Fruit fly (Drosophila melanogaster) whole organism, prepupa: ENCODE data around the gene CG1785.

ENCODE experiments used
- CG10669 ChIP-seq: fragments of 200-800 bp; sonication (Bioruptor generic); optimal IDR thresholded peaks from 3 replicates; lab custom pipeline; 2018; ENCODE audit warnings: missing biosample characterization, mild to moderate bottlenecking, missing genetic modification characterization, moderate library complexity
- CG1621 ChIP-seq: fragments of 200-800 bp; sonication (Bioruptor generic); optimal IDR thresholded peaks from 3 replicates; lab custom pipeline; 2018; ENCODE audit warnings: missing biosample characterization, mild to moderate bottlenecking, missing genetic modification characterization
- CG16779 ChIP-seq: fragments of 200-800 bp; sonication (Bioruptor generic); optimal IDR thresholded peaks from 3 replicates; lab custom pipeline; 2017; ENCODE audit warnings: missing biosample characterization, mild to moderate bottlenecking, missing genetic modification characterization
- CG3032 ChIP-seq: fragments of 200-800 bp; optimal IDR thresholded peaks from 2 replicates; lab custom pipeline; 2019; ENCODE audit warnings: missing biosample characterization, mild to moderate bottlenecking, missing genetic modification characterization, moderate library complexity
- CG31627 ChIP-seq: fragments of 200-800 bp; sonication (Bioruptor generic); optimal IDR thresholded peaks from 3 replicates; lab custom pipeline; 2016; ENCODE audit warnings: missing biosample characterization, missing genetic modification characterization
- CG32006 ChIP-seq: fragments of 200-800 bp; sonication (Bioruptor generic); optimal IDR thresholded peaks from 3 replicates; lab custom pipeline; 2017; ENCODE audit warnings: missing biosample characterization, mild to moderate bottlenecking, missing genetic modification characterization
- CG34406 ChIP-seq: fragments of 200-800 bp; sonication (Bioruptor generic); optimal IDR thresholded peaks from 3 replicates; lab custom pipeline; 2016; ENCODE audit warnings: missing biosample characterization, missing genetic modification characterization
- CG3919 ChIP-seq: fragments of 200-800 bp; sonication (Bioruptor generic); optimal IDR thresholded peaks from 3 replicates; lab custom pipeline; 2016; ENCODE audit warnings: missing biosample characterization, missing genetic modification characterization
- CG6163 ChIP-seq: fragments of 200-800 bp; sonication (Bioruptor generic); IDR thresholded peaks from 3 replicates; pipeline ENCODE4 v1.3.6; 2022; ENCODE audit warnings: missing biosample characterization, missing genetic modification characterization
- CG6276 ChIP-seq: fragments of 200-800 bp; sonication (Bioruptor generic); optimal IDR thresholded peaks from 2 replicates; lab custom pipeline; 2017; ENCODE audit warnings: missing biosample characterization, mild to moderate bottlenecking, missing genetic modification characterization
- CG6792 ChIP-seq: fragments of 200-800 bp; sonication (Bioruptor generic); optimal IDR thresholded peaks from 3 replicates; lab custom pipeline; 2016; ENCODE audit warnings: missing biosample characterization, missing genetic modification characterization
- CG6854 ChIP-seq: fragments of 200-800 bp; sonication (Bioruptor generic); optimal IDR thresholded peaks from 2 replicates; lab custom pipeline; 2017; ENCODE audit warnings: missing biosample characterization, mild to moderate bottlenecking, missing genetic modification characterization
- CG7368 ChIP-seq: fragments of 200-800 bp; sonication (Bioruptor generic); optimal IDR thresholded peaks from 3 replicates; lab custom pipeline; 2016; ENCODE audit warnings: missing biosample characterization, missing genetic modification characterization
- CG8119 ChIP-seq: fragments of 200-800 bp; sonication (Bioruptor generic); IDR thresholded peaks from 3 replicates; pipeline ENCODE4 v1.3.6; 2022; ENCODE audit warnings: missing biosample characterization, missing genetic modification characterization
- CG8319 ChIP-seq: fragments of 200-800 bp; sonication (Bioruptor generic); optimal IDR thresholded peaks from 3 replicates; lab custom pipeline; 2016; ENCODE audit warnings: missing biosample characterization, missing genetic modification characterization
- CG8632 ChIP-seq: fragments of 200-800 bp; sonication (Bioruptor generic); optimal IDR thresholded peaks from 3 replicates; lab custom pipeline; 2016; ENCODE audit warnings: missing biosample characterization, missing genetic modification characterization
- CG9139 ChIP-seq: fragments of 200-800 bp; sonication (Bioruptor generic); optimal IDR thresholded peaks from 3 replicates; lab custom pipeline; 2017; ENCODE audit warnings: missing biosample characterization, mild to moderate bottlenecking, missing genetic modification characterization
- Eip75B ChIP-seq: fragments of 200-800 bp; sonication (Bioruptor generic); optimal IDR thresholded peaks from 3 replicates; lab custom pipeline; 2016; ENCODE audit warnings: missing biosample characterization, missing genetic modification characterization
- Eip78C ChIP-seq: fragments of 200-800 bp; sonication (Bioruptor generic); peaks from one replicate; lab custom pipeline; 2016; ENCODE audit warnings: missing biosample characterization, missing genetic modification characterization
- Eip93F ChIP-seq: fragments of 200-800 bp; sonication (Bioruptor generic); optimal IDR thresholded peaks from 2 replicates; lab custom pipeline; 2016; ENCODE audit warnings: missing biosample characterization, mild to moderate bottlenecking, missing genetic modification characterization
- Ets21C ChIP-seq: fragments of 200-800 bp; sonication (Bioruptor generic); optimal IDR thresholded peaks from 3 replicates; lab custom pipeline; 2016; ENCODE audit warnings: missing biosample characterization, missing genetic modification characterization
- Ets96B ChIP-seq: fragments of 200-800 bp; optimal IDR thresholded peaks from 2 replicates; lab custom pipeline; 2019; ENCODE audit warnings: missing biosample characterization, mild to moderate bottlenecking, missing genetic modification characterization, moderate library complexity
- Gug ChIP-seq: fragments of 200-800 bp; sonication (Bioruptor generic); IDR thresholded peaks from 2 replicates; pipeline ENCODE4 v1.3.6; 2022; ENCODE audit warnings: missing biosample characterization, missing genetic modification characterization
- Hr38 ChIP-seq: sonication (Bioruptor generic); optimal IDR thresholded peaks from 2 replicates; lab custom pipeline; 2016; ENCODE audit warnings: missing biosample characterization, missing genetic modification characterization
- Hr39 ChIP-seq: fragments of 200-800 bp; sonication (Bioruptor generic); optimal IDR thresholded peaks from 2 replicates; lab custom pipeline; 2016; ENCODE audit warnings: missing biosample characterization, missing genetic modification characterization
- Hr4 ChIP-seq: fragments of 200-800 bp; sonication (Bioruptor generic); optimal IDR thresholded peaks from 3 replicates; lab custom pipeline; 2016; ENCODE audit warnings: missing biosample characterization, missing genetic modification characterization
- Lpt ChIP-seq: fragments of 200-800 bp; sonication (Bioruptor generic); optimal IDR thresholded peaks from 3 replicates; lab custom pipeline; 2016; ENCODE audit warnings: missing biosample characterization, missing genetic modification characterization
- Met ChIP-seq: fragments of 200-800 bp; sonication (Bioruptor generic); optimal IDR thresholded peaks from 3 replicates; lab custom pipeline; 2016; ENCODE audit warnings: missing biosample characterization, missing genetic modification characterization
- Smox ChIP-seq: fragments of 200-800 bp; sonication (Bioruptor generic); optimal IDR thresholded peaks from 3 replicates; lab custom pipeline; 2016; ENCODE audit warnings: missing biosample characterization, missing genetic modification characterization
- Sox14 ChIP-seq: fragments of 200-800 bp; sonication (Bioruptor generic); optimal IDR thresholded peaks from 3 replicates; lab custom pipeline; 2016; ENCODE audit warnings: missing biosample characterization, missing genetic modification characterization
- achi ChIP-seq: fragments of 200-800 bp; sonication (Bioruptor generic); optimal IDR thresholded peaks from 3 replicates; lab custom pipeline; 2016; ENCODE audit warnings: missing biosample characterization, missing genetic modification characterization
- acj6 ChIP-seq: fragments of 200-800 bp; sonication (Bioruptor generic); optimal IDR thresholded peaks from 3 replicates; lab custom pipeline; 2016; ENCODE audit warnings: missing biosample characterization, missing genetic modification characterization
- cyc ChIP-seq: fragments of 200-800 bp; sonication (Bioruptor generic); optimal IDR thresholded peaks from 3 replicates; lab custom pipeline; 2016; ENCODE audit warnings: missing biosample characterization, missing genetic modification characterization
- dsx ChIP-seq: fragments of 200-800 bp; optimal IDR thresholded peaks from 3 replicates; lab custom pipeline; 2019; ENCODE audit warnings: missing biosample characterization, mild to moderate bottlenecking, missing genetic modification characterization, moderate library complexity; ENCODE audit not compliant: poor library complexity, severe bottlenecking
- fd85E ChIP-seq: fragments of 200-800 bp; sonication (Bioruptor generic); optimal IDR thresholded peaks from 3 replicates; lab custom pipeline; 2016; ENCODE audit warnings: missing biosample characterization, missing genetic modification characterization
- lz ChIP-seq: fragments of 200-800 bp; sonication (Bioruptor generic); optimal IDR thresholded peaks from 3 replicates; lab custom pipeline; 2016; ENCODE audit warnings: missing biosample characterization, missing genetic modification characterization
- net ChIP-seq: fragments of 200-800 bp; sonication (Bioruptor generic); optimal IDR thresholded peaks from 3 replicates; lab custom pipeline; 2016; ENCODE audit warnings: missing biosample characterization, missing genetic modification characterization
- salr ChIP-seq, 2 experiments: fragments of 200-800 bp; sonication (Bioruptor generic); optimal IDR thresholded peaks; 3 replicates each; lab custom pipeline; 2016 to 2018; ENCODE audit warnings: missing biosample characterization in 2 of 2, missing genetic modification characterization in 2 of 2, mild to moderate bottlenecking in 1 of 2
- spab ChIP-seq: fragments of 200-800 bp; sonication (Bioruptor generic); optimal IDR thresholded peaks from 2 replicates; lab custom pipeline; 2017; ENCODE audit warnings: missing biosample characterization, mild to moderate bottlenecking, missing genetic modification characterization, missing genetic modification reagents
- ss ChIP-seq, 2 experiments: fragments of 200-800 bp; sonication (Bioruptor generic); optimal IDR thresholded peaks; 2 replicates in 1 of 2; 3 replicates in 1 of 2; lab custom pipeline; 2017 to 2018; ENCODE audit warnings: mild to moderate bottlenecking in 2 of 2, missing biosample characterization in 2 of 2, missing genetic modification characterization in 2 of 2, moderate library complexity in 1 of 2
- svp ChIP-seq: fragments of 200-800 bp; sonication (Bioruptor generic); peaks from one replicate; lab custom pipeline; 2016; ENCODE audit warnings: missing biosample characterization, missing genetic modification characterization
- topi ChIP-seq: fragments of 200-800 bp; sonication (Bioruptor generic); optimal IDR thresholded peaks from 3 replicates; lab custom pipeline; 2016; ENCODE audit warnings: missing biosample characterization, missing genetic modification characterization
- vri ChIP-seq: fragments of 200-800 bp; sonication (Bioruptor generic); optimal IDR thresholded peaks from 3 replicates; lab custom pipeline; 2016; ENCODE audit warnings: missing biosample characterization, mild to moderate bottlenecking, missing genetic modification characterization

The CG1785 gene

dm6 chrX:8755352-8755751 is 40.6 kb downstream of the CG1785 start (continued):
- TF ChIP-seq lz (GFP tag; lab: Kevin White, UChicago) (peak; percentile 54), dsx (peak; percentile 72), CG32006 (GFP tag; lab: Kevin White, UChicago) (peak; percentile 56), CG31627 (GFP tag; lab: Kevin White, UChicago) (peak; percentile 47), Ets21C (GFP tag; lab: Kevin White, UChicago) (peak; percentile 34), Gug (GFP tag; lab: Robert Waterston, UW) (0 out of 2 replicates have a peak, but pooled peaks have one; percentile 26), CG34406 (GFP tag; lab: Kevin White, UChicago) (peak; percentile 50), CG16779 (peak; percentile 8), Eip78C (GFP tag; lab: Kevin White, UChicago) (peak; percentile 92), CG6276 (GFP tag; lab: Kevin White, UChicago) (peak; percentile 13), fd85E (no peak), CG6163 (peak; percentile 79), cyc (GFP tag; lab: Kevin White, UChicago) (peak; percentile 47), acj6 (peak; percentile 66), CG3919 (peak; percentile 74), achi (peak; percentile 61), CG6792 (GFP tag; lab: Kevin White, UChicago) (peak; percentile 62), CG9139 (GFP tag; lab: Kevin White, UChicago) (peak; percentile 57), CG3032 (peak; percentile 78), Sox14 (GFP tag; lab: Kevin White, UChicago) (peak; percentile 61), Eip75B (GFP tag; lab: Kevin White, UChicago) (peak; percentile 60), CG8119 (GFP tag; lab: Robert Waterston, UW) (peak; percentile 53; the same call in 2 of the 3 replicates), Lpt (GFP tag; lab: Kevin White, UChicago) (peak; percentile 32), salr (GFP tag; optimal IDR thresholded peaks at IDR 0.05; lab: Kevin White, UChicago) (peak in 1 of 2 experiments; percentile 19), Hr38 (no peak), CG10669 (peak; percentile 67), Smox (GFP tag; lab: Kevin White, UChicago) (peak; percentile 31)

DNA sequence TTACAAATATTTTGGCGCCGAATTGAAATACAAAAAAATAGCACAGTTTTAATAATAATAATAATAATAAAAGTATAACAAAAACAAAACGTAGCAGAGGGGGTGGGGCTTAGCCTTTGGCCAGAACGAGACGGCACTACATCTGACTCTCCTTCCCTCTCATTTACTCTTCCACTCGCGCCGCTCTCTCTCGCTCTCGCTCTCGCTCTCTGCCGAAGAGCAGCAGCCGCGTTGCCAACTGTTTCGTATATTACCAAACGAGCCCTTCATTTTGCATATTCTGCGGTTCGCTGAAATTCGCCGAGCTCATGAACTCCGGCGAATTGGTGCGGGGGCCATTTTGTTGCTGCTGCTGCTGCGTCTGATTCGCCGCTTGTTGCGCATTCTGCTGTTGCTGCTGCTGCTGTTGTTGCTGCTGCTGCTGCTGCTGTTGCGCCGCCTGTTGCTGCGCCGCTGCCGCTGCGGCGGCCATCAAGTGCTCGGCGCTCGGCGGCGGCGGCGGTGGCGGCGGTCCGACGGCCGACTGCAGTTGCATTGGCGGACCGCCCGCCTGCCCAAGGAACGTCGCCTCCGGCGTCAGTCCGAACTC is 43.1 kb downstream of the CG1785 start:
- peak; percentile 37 for TF ChIP-seq Eip78C (GFP tag; lab: Kevin White, UChicago)
- TF ChIP-seq CG1621 (tag; lab: Kevin White, UChicago) = no peak
- TF ChIP-seq ss (GFP tag; optimal IDR thresholded peaks at IDR 0.05; lab: Kevin White, UChicago) = peak in 1 of 2 experiments; percentile 3

DNA sequence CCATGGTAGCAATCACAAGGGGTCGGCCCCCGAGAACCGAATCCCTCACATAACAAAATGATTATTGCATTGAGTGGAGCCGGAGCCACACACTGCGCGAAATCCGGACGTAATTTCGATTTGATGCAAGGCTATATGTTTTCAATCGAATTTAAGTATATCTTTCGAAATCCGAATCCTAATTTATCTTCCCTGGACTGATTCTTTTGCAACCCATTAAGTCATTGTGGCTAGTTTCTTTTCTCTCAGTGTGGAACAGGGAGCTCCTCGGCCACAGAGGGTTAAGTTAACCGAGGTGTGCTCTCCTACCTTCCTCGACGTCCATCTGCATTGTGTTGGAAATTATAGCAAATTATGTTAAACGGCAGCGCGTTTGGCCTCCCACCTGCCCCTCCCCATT is 47.5 kb downstream of the CG1785 start:
- no peak for TF ChIP-seq spab (GFP tag; lab: Kevin White, UChicago)
- no peak for TF ChIP-seq Gug (GFP tag; lab: Robert Waterston, UW)
- peak; percentile 12 for TF ChIP-seq CG31627 (GFP tag; lab: Kevin White, UChicago)
- peak; percentile 12 for TF ChIP-seq Smox (GFP tag; lab: Kevin White, UChicago)
- TF ChIP-seq Ets96B (tag; lab: Kevin White, UChicago) = peak; percentile 2
- TF ChIP-seq CG10669 = no peak
- no peak for TF ChIP-seq net (GFP tag; lab: Kevin White, UChicago)
- peak; percentile 74 for TF ChIP-seq svp
- peak; percentile 19 for TF ChIP-seq topi (GFP tag; lab: Kevin White, UChicago)
- peak; percentile 7 for TF ChIP-seq achi
- TF ChIP-seq CG6792 (GFP tag; lab: Kevin White, UChicago) = no peak
- TF ChIP-seq cyc (GFP tag; lab: Kevin White, UChicago) = peak; percentile 2
- no peak for TF ChIP-seq CG6854 (GFP tag; lab: Kevin White, UChicago)
- peak; percentile 11 for TF ChIP-seq vri
- peak; percentile 6 for TF ChIP-seq Hr39 (GFP tag; lab: Kevin White, UChicago)
- TF ChIP-seq Met = peak; percentile 41
- TF ChIP-seq CG8119 (GFP tag; lab: Robert Waterston, UW) = no peak
- TF ChIP-seq CG8319 (GFP tag; lab: Kevin White, UChicago) = no peak
- TF ChIP-seq Eip93F (GFP tag; lab: Kevin White, UChicago) = no peak
- TF ChIP-seq dsx = peak; percentile 26
- no peak for TF ChIP-seq CG8632 (GFP tag; lab: Kevin White, UChicago)
- no peak for TF ChIP-seq CG16779
- no peak for TF ChIP-seq CG7368 (GFP tag; lab: Kevin White, UChicago)
- TF ChIP-seq Eip78C (GFP tag; lab: Kevin White, UChicago) = peak; percentile 79
- no peak for TF ChIP-seq Hr4 (GFP tag; lab: Kevin White, UChicago)
